Fruit fly (Drosophila melanogaster): ENCODE data around the gene CG18745.

Gene CG18745

dm6 chr3R:7760970-7761558 is 24.9 kb downstream of the CG18745 start:
- TF ChIP-seq pan (optimal IDR thresholded peaks at IDR 0.05) (no peak), rgr (GFP tag; optimal IDR thresholded peaks at IDR 0.05) (no peak), sage (GFP tag; optimal IDR thresholded peaks at IDR 0.05) (no peak), dsf (GFP tag; optimal IDR thresholded peaks at IDR 0.05; ENCODE audit: borderline replicate concordance) (no peak), Abd-B (GFP tag; optimal IDR thresholded peaks at IDR 0.05) (no peak), Rel (GFP tag; optimal IDR thresholded peaks at IDR 0.05) (no peak), Rel (tag; optimal IDR thresholded peaks at IDR 0.05) (peak; percentile 55), OdsH (GFP tag; optimal IDR thresholded peaks at IDR 0.05) (no peak)

DNA sequence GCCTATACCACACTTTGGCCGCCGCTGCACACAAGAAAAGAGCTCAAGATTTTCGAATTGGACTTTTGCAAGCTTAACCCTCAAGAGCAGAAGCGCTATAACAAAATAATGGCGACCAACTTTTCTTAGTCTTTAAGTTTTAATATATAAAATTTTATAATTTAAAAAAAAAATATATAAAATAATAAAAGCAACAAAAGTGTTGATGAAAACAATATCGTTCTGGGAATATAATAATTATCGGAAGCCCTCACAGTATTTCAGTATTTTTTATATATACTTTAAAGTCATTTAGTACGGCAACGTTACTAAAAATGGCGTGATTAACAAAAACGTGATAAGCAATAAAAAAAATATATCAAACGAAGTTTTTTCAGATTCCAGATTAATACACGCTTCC is 26.4 kb downstream of the CG18745 start, which contains the start of gene Sp7:
Sp7 (plus strand) TSS at position 301 of the 400 bp plus-strand sequence.
- TF ChIP-seq foxo (GFP tag; optimal IDR thresholded peaks at IDR 0.05) = no peak
- TF ChIP-seq dl (GFP tag; optimal IDR thresholded peaks at IDR 0.05; ENCODE audit: insufficient read depth in 1 of 2, partially characterized antibody in 2 of 2) = no peak
- TF ChIP-seq tai (GFP tag; optimal IDR thresholded peaks at IDR 0.05) = no peak
- no peak for TF ChIP-seq Myc (optimal IDR thresholded peaks at IDR 0.05)
- TF ChIP-seq usp (GFP tag; optimal IDR thresholded peaks at IDR 0.05) = no peak
- no peak for TF ChIP-seq dsf (GFP tag; optimal IDR thresholded peaks at IDR 0.05; ENCODE audit: borderline replicate concordance)
- no peak for TF ChIP-seq Hnf4 (GFP tag; optimal IDR thresholded peaks at IDR 0.05)
- TF ChIP-seq Hr78 (GFP tag; optimal IDR thresholded peaks at IDR 0.05) = no peak
- TF ChIP-seq brk (GFP tag; optimal IDR thresholded peaks at IDR 0.05) = no peak
- no peak for TF ChIP-seq lola (GFP tag; optimal IDR thresholded peaks at IDR 0.05)
- no peak for TF ChIP-seq Mio (GFP tag; optimal IDR thresholded peaks at IDR 0.05)
- TF ChIP-seq Jra (GFP tag; optimal IDR thresholded peaks at IDR 0.05) = no peak

DNA sequence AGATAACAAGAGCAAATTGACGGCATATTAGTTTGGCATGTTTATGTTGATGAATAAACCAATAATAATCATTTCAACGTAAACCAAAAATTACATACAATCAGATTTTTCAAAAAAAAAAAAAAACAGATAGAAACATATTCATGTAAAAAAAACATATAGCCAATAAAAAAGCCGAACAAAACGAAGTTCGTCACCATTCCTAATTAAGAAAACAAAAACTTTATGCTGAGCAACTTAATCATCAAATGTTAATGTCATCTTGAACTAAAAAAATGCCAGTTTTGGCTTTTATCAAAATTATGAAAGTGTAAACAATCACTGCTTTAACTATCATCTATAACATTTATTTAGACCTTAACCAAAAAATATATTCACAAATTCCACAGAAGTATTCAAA is 28.1 kb downstream of the CG18745 start, which contains the start of gene CG10919:
CG10919 (plus strand) TSS at position 301 of the 400 bp plus-strand sequence.
- TF ChIP-seq GATAd (GFP tag; optimal IDR thresholded peaks at IDR 0.05) = no peak
- no peak for TF ChIP-seq Hnf4 (GFP tag; optimal IDR thresholded peaks at IDR 0.05)
- TF ChIP-seq h (GFP tag; optimal IDR thresholded peaks at IDR 0.05) = no peak
- no peak for TF ChIP-seq CG9705 (GFP tag; optimal IDR thresholded peaks at IDR 0.05)

DNA sequence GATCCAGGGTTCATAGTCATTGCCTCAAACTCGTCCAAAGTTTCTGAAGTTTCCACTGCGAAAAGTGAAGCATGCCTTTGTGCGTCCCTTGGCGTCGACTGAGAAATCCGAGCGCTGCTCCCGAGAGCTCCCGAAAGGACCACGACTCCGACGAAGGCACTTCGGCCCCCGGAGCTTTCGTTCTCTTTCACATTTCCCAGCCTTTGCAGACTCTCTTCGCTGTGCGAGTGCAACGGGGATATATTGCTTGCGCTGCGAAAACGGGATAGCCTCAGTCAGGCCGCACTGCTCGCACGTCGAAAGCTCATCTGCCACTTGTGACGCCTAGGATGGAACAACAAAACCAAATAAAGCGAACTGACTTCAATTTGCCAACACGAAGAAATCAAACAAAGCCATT is 32.4 kb downstream of the CG18745 start:
- no peak for TF ChIP-seq sage (GFP tag; optimal IDR thresholded peaks at IDR 0.05)
- TF ChIP-seq rgr (GFP tag; optimal IDR thresholded peaks at IDR 0.05) = no peak
- TF ChIP-seq Jra (GFP tag; optimal IDR thresholded peaks at IDR 0.05) = no peak
- no peak for TF ChIP-seq Sp1 (GFP tag; optimal IDR thresholded peaks at IDR 0.05)
- no peak for TF ChIP-seq woc (GFP tag; optimal IDR thresholded peaks at IDR 0.05)
- TF ChIP-seq br (GFP tag; optimal IDR thresholded peaks at IDR 0.05) = no peak
- no peak for TF ChIP-seq tai (GFP tag; optimal IDR thresholded peaks at IDR 0.05)
- no peak for TF ChIP-seq ey (GFP tag; optimal IDR thresholded peaks at IDR 0.05)
- no peak for TF ChIP-seq Abd-B (GFP tag; optimal IDR thresholded peaks at IDR 0.05)
- no peak for TF ChIP-seq Rel (GFP tag; optimal IDR thresholded peaks at IDR 0.05)
- no peak for TF ChIP-seq Rel (tag; optimal IDR thresholded peaks at IDR 0.05)
- TF ChIP-seq Myc (optimal IDR thresholded peaks at IDR 0.05) = no peak
- TF ChIP-seq Dif (GFP tag; optimal IDR thresholded peaks at IDR 0.05; ENCODE audit: partially characterized antibody) = no peak
- no peak for TF ChIP-seq foxo (GFP tag; optimal IDR thresholded peaks at IDR 0.05)
- TF ChIP-seq CG9705 (GFP tag; optimal IDR thresholded peaks at IDR 0.05) = no peak
- no peak for TF ChIP-seq sv (GFP tag; optimal IDR thresholded peaks at IDR 0.05)

dm6 chr3R:7749993-7750392 is 35.9 kb downstream of the CG18745 start, which contains the start of gene pyd3:
Gene pyd3, minus strand, starts transcription at chr3R:7750079.
- no peak for TF ChIP-seq Rel (GFP tag; optimal IDR thresholded peaks at IDR 0.05)
- TF ChIP-seq Rel (tag; optimal IDR thresholded peaks at IDR 0.05) = no peak

DNA sequence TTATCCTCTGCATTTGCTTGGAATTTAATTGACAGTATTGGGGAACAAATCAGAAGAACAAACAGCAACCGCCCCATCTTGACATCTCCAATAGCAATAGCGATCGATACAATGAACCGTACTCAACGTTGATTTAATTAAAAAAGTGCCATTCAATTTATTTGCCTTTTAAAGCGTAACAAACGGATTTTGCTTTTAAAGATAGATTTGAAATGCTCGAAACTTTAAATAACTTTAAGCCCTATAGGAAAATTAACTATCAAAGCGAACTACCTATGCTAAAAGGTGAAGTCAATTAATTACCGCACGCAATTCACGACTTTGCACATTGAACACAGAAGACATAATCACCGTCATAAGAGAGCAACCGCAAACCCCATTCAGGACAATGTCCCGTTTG is 46.5 kb downstream of the CG18745 start, which contains the start of gene CG43254:
CG43254 (minus strand) TSS at position 101 of the 400 bp plus-strand sequence.
- TF ChIP-seq woc (GFP tag; optimal IDR thresholded peaks at IDR 0.05) = no peak
- no peak for TF ChIP-seq Hr83 (GFP tag; optimal IDR thresholded peaks at IDR 0.05; ENCODE audit: poor library complexity, severe bottlenecking)
- no peak for TF ChIP-seq Jra (GFP tag; optimal IDR thresholded peaks at IDR 0.05)
- TF ChIP-seq lola (GFP tag; optimal IDR thresholded peaks at IDR 0.05) = no peak
- TF ChIP-seq sv (GFP tag; optimal IDR thresholded peaks at IDR 0.05) = no peak
- TF ChIP-seq foxo (GFP tag; optimal IDR thresholded peaks at IDR 0.05) = no peak
- TF ChIP-seq dsf (GFP tag; optimal IDR thresholded peaks at IDR 0.05; ENCODE audit: borderline replicate concordance) = no peak
- no peak for TF ChIP-seq ey (GFP tag; optimal IDR thresholded peaks at IDR 0.05)
